Fruit fly (Drosophila melanogaster) whole organism: ENCODE results near the gene CG9676.

Source experiments
- CG8478 ChIP-seq: fragments of >200 bp; optimal IDR thresholded peaks from 2 replicates; lab custom pipeline; 2018; ENCODE audit warnings: inconsistent platforms
- Dll ChIP-seq: fragments of >200 bp; optimal IDR thresholded peaks from 2 replicates; lab custom pipeline; 2017
- EcR ChIP-seq, 2 experiments: fragments of >200 bp; optimal IDR thresholded peaks; 2 replicates each; lab custom pipeline; 2017; ENCODE audit warnings: missing biosample characterization in 2 of 2, missing genetic modification characterization in 2 of 2, missing genetic modification reagents in 2 of 2
- pan ChIP-seq: fragments of >200 bp; optimal IDR thresholded peaks from 2 replicates; lab custom pipeline; 2017
- psq ChIP-seq: fragments of >200 bp; optimal IDR thresholded peaks from 2 replicates; lab custom pipeline; 2017
- usp ChIP-seq: fragments of >200 bp; optimal IDR thresholded peaks from 2 replicates; lab custom pipeline; 2017; ENCODE audit warnings: missing biosample characterization, missing genetic modification characterization, mixed read lengths

CG9676 gene

dm6 chrX:16655724-16656235, 44.2 kb downstream of the CG9676 start:
- TF ChIP-seq psq (lab: Kevin White, UChicago) (no peak), usp (GFP tag; lab: Kevin White, UChicago) (no peak), CG8478 (lab: Kevin White, UChicago) (no peak), EcR (GFP tag; optimal IDR thresholded peaks at IDR 0.05; lab: Kevin White, UChicago) (no peak), Dll (lab: Kevin White, UChicago) (no peak), pan (lab: Kevin White, UChicago) (no peak)

dm6 chrX:16654931-16655409, 45.0 kb downstream of the CG9676 start, which contains the start of the genes Nemp and r:
TSS of gene Nemp (minus strand) at chrX:16655015.
TSS of gene r (plus strand) at chrX:16655359.
- TF ChIP-seq usp (GFP tag; lab: Kevin White, UChicago), result no peak
- TF ChIP-seq EcR (GFP tag; optimal IDR thresholded peaks at IDR 0.05; lab: Kevin White, UChicago), result no peak
- TF ChIP-seq CG8478 (lab: Kevin White, UChicago), result no peak
- no peak for TF ChIP-seq psq (lab: Kevin White, UChicago)
- TF ChIP-seq Dll (lab: Kevin White, UChicago), result no peak
- no peak for TF ChIP-seq pan (lab: Kevin White, UChicago)

- TF ChIP-seq Dll (lab: Kevin White, UChicago) (no peak), CG8478 (lab: Kevin White, UChicago) (no peak), psq (lab: Kevin White, UChicago) (no peak), pan (lab: Kevin White, UChicago) (no peak), usp (GFP tag; lab: Kevin White, UChicago) (no peak), EcR (GFP tag; optimal IDR thresholded peaks at IDR 0.05; lab: Kevin White, UChicago) (no peak)
These were observed 48.3 kb downstream of the CG9676 start for dm6 chrX:16651625-16652024.

dm6 chrX:16651098-16651497, 48.9 kb downstream of the CG9676 start, which contains the start of the genes CG32573 and CG42512:
TSS of gene CG32573 (plus strand) at chrX:16651376.
TSS of gene CG42512 (plus strand) at chrX:16651376.
- TF ChIP-seq Dll (lab: Kevin White, UChicago), result no peak
- no peak for TF ChIP-seq CG8478 (lab: Kevin White, UChicago)
- TF ChIP-seq pan (lab: Kevin White, UChicago), result no peak

dm6 chrX:16650078-16651063, 49.6 kb downstream of the CG9676 start:
- TF ChIP-seq usp (GFP tag; lab: Kevin White, UChicago), result no peak
- no peak for TF ChIP-seq EcR (GFP tag; optimal IDR thresholded peaks at IDR 0.05; lab: Kevin White, UChicago)
- no peak for TF ChIP-seq pan (lab: Kevin White, UChicago)
- no peak for TF ChIP-seq psq (lab: Kevin White, UChicago)
- no peak for TF ChIP-seq Dll (lab: Kevin White, UChicago)
- no peak for TF ChIP-seq CG8478 (lab: Kevin White, UChicago)
